Fruit fly (Drosophila melanogaster): ENCODE results near the gene CG3437.

CG3437 gene

DNA sequence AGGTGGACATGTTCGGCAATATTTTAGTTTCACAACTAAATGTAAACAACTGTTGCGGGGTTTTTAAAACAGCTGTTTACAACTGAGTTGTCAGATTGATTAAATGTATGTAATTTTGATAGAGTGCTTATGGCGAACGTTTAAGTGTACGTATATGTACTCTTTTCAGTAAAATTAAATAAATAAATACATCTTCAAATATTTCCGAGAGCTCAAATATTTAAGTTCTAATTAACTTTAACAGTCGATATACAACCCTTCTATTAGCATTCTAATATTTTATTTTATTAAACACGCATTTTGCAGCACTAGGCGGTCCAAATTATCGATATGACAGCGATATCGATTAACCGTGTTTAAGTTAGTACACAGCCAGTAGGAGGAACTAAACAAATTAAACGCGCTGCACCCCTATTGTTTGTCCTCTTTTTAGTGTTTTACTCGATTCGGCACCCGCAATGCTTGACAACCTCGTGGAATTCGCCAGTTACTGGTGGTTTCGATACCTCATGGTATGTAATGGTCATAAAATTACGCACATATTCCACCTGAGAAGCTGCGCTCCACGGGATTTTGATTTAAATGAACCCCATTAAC lies 5.8 kb downstream of the CG3437 start, which contains the start of the genes CG3448 and ghi (continued):
- TF ChIP-seq cg (GFP tag; optimal IDR thresholded peaks at IDR 0.05) (no peak), D19A (tag; optimal IDR thresholded peaks at IDR 0.05) (peak; percentile 45), CG4404 (GFP tag; IDR thresholded peaks at IDR 0.05) (peak; percentile 49; the same call in 1 of the 2 replicates), CG17829 (tag; optimal IDR thresholded peaks at IDR 0.05) (peak; percentile 61), CG10462 (GFP tag; optimal IDR thresholded peaks at IDR 0.05) (no peak), cwo (GFP tag; optimal IDR thresholded peaks at IDR 0.05) (peak; percentile 41), amos (GFP tag; IDR thresholded peaks at IDR 0.05; ENCODE audit: partially characterized antibody) (peak; percentile 73; the same call in 1 of the 2 replicates), CG18599 (GFP tag; optimal IDR thresholded peaks at IDR 0.05) (peak; percentile 81), D (optimal IDR thresholded peaks at IDR 0.05) (no peak), D (GFP tag; optimal IDR thresholded peaks at IDR 0.05) (peak; percentile 37), tio (GFP tag; optimal IDR thresholded peaks at IDR 0.05) (no peak), sqz (GFP tag; optimal IDR thresholded peaks at IDR 0.05) (peak; percentile 55), sim (GFP tag; IDR thresholded peaks at IDR 0.05) (no peak), CG7987 (GFP tag; optimal IDR thresholded peaks at IDR 0.05) (peak; percentile 66), MESR4 (GFP tag; optimal IDR thresholded peaks at IDR 0.05) (peak; percentile 75), CG12744 (GFP tag; optimal IDR thresholded peaks at IDR 0.05) (peak; percentile 23), Meics (GFP tag; optimal IDR thresholded peaks at IDR 0.05) (peak; percentile 52), Aef1 (GFP tag; IDR thresholded peaks at IDR 0.05) (peak; percentile 58), CG13775 (GFP tag; optimal IDR thresholded peaks at IDR 0.05) (peak; percentile 18), chinmo (GFP tag; IDR thresholded peaks at IDR 0.05; ENCODE audit: partially characterized antibody) (peak; percentile 80; the same call in 3 of the 4 replicates), ci (GFP tag; IDR thresholded peaks at IDR 0.05) (peak; percentile 51; the same call in 2 of the 3 replicates), CG8089 (GFP tag; optimal IDR thresholded peaks at IDR 0.05) (no peak), Oaz (GFP tag; IDR thresholded peaks at IDR 0.05) (no peak), CG13296 (GFP tag; optimal IDR thresholded peaks at IDR 0.05) (peak; percentile 76), YL-1 (GFP tag; optimal IDR thresholded peaks at IDR 0.05) (peak; percentile 63), CG15479 (GFP tag; optimal IDR thresholded peaks at IDR 0.05) (no peak), Ptx1 (GFP tag; IDR thresholded peaks at IDR 0.05) (peak; percentile 58), Atf6 (GFP tag; IDR thresholded peaks at IDR 0.05) (no peak), CG14014 (GFP tag; IDR thresholded peaks at IDR 0.05) (no peak), Hr3 (GFP tag; optimal IDR thresholded peaks at IDR 0.05) (peak; percentile 32), psq (GFP tag; optimal IDR thresholded peaks at IDR 0.05) (no peak), Med (GFP tag) (peak; percentile 82), ewg (GFP tag; optimal IDR thresholded peaks at IDR 0.05) (peak; percentile 28), wdn (GFP tag; IDR thresholded peaks at IDR 0.05) (no peak), disco-r (GFP tag; optimal IDR thresholded peaks at IDR 0.05) (no peak), crol (GFP tag; IDR thresholded peaks at IDR 0.05) (no peak), gsb (GFP tag; IDR thresholded peaks at IDR 0.05) (no peak), CG11504 (tag; optimal IDR thresholded peaks at IDR 0.05) (peak; percentile 71), Nf-YA (GFP tag; IDR thresholded peaks at IDR 0.05) (no peak), Vsx1 (GFP tag; optimal IDR thresholded peaks at IDR 0.05) (peak; percentile 87), CG14965 (GFP tag; optimal IDR thresholded peaks at IDR 0.05; ENCODE audit: borderline replicate concordance) (no peak), Antp (GFP tag; optimal IDR thresholded peaks at IDR 0.05) (no peak), CG2120 (GFP tag; optimal IDR thresholded peaks at IDR 0.05) (peak; percentile 70), nmo (GFP tag; optimal IDR thresholded peaks at IDR 0.05) (peak; percentile 55), CG7745 (tag; optimal IDR thresholded peaks at IDR 0.05) (no peak), dan (GFP tag; IDR thresholded peaks at IDR 0.05) (no peak), eyg (GFP tag; optimal IDR thresholded peaks at IDR 0.05) (no peak), Spps (tag; optimal IDR thresholded peaks at IDR 0.05) (peak; percentile 54), sima (GFP tag; optimal IDR thresholded peaks at IDR 0.05) (no peak), dm (GFP tag; optimal IDR thresholded peaks at IDR 0.05) (peak; percentile 15), Lpt (GFP tag; optimal IDR thresholded peaks at IDR 0.05) (no peak)
